Worm (Caenorhabditis elegans) whole organism, L3 larva: ENCODE measurements around the gene F59D12.5.

Experiments
- ZK546.5 ChIP-seq: sonication (generic microtip); optimal IDR thresholded peaks from 2 replicates; lab custom pipeline; 2017; ENCODE audit warnings: missing biosample characterization, missing genetic modification characterization
- elt-3 ChIP-seq, 3 experiments: fragments of 150-350 bp in 1 of 3; sonication (generic microtip) in 2 of 3; optimal IDR thresholded peaks; 2 replicates in 2 of 3; 4 replicates in 1 of 3; lab custom pipeline; 2014 to 2017; ENCODE audit warnings: missing biosample characterization in 3 of 3, missing genetic modification characterization in 3 of 3
- eor-1 ChIP-seq, 2 experiments: fragments of 150-350 bp; optimal IDR thresholded peaks; 2 replicates each; lab custom pipeline; 2014 to 2018; ENCODE audit warnings: missing biosample characterization in 2 of 2, missing genetic modification characterization in 2 of 2
- nhr-12 ChIP-seq: fragments of 150-350 bp; optimal IDR thresholded peaks from 2 replicates; lab custom pipeline; 2014; ENCODE audit warnings: missing biosample characterization, missing genetic modification characterization
- nhr-237 ChIP-seq: fragments of 150-350 bp; optimal IDR thresholded peaks from 2 replicates; lab custom pipeline; 2014; ENCODE audit warnings: missing biosample characterization, missing genetic modification characterization
- nhr-76 ChIP-seq: fragments of 150-350 bp; sonication (generic microtip); optimal IDR thresholded peaks from 5 replicates; lab custom pipeline; 2014; ENCODE audit warnings: missing biosample characterization, missing genetic modification characterization
- pha-4 ChIP-seq: fragments of 150-350 bp; optimal IDR thresholded peaks from 2 replicates; lab custom pipeline; 2014; ENCODE audit warnings: missing biosample characterization, missing genetic modification reagents, missing genetic modification characterization
- pqm-1 ChIP-seq: fragments of 150-350 bp; optimal IDR thresholded peaks from 2 replicates; lab custom pipeline; 2017; ENCODE audit warnings: missing biosample characterization, missing genetic modification characterization, inconsistent platforms
- skn-1 ChIP-seq: fragments of 150-350 bp; optimal IDR thresholded peaks from 2 replicates; lab custom pipeline; 2014; ENCODE audit warnings: missing biosample characterization, missing genetic modification characterization
- tbx-2 ChIP-seq: sonication (generic microtip); optimal IDR thresholded peaks from 2 replicates; lab custom pipeline; 2016; ENCODE audit warnings: mild to moderate bottlenecking, missing genetic modification characterization, missing compliant biosample characterization
- ztf-11 ChIP-seq: fragments of 150-350 bp; optimal IDR thresholded peaks from 2 replicates; lab custom pipeline; 2014; ENCODE audit warnings: missing biosample characterization, missing genetic modification characterization

- no peak for TF ChIP-seq pqm-1 (tag; lab: Kevin White, UChicago)
- TF ChIP-seq nhr-76 = no peak
- no peak for TF ChIP-seq eor-1 (tag; optimal IDR thresholded peaks at IDR 0.05; lab: Kevin White, UChicago)
- no peak for TF ChIP-seq nhr-12
- TF ChIP-seq tbx-2 = no peak
- TF ChIP-seq ztf-11 = no peak
- TF ChIP-seq elt-3 (tag; optimal IDR thresholded peaks at IDR 0.05; lab: Kevin White, UChicago) = no peak
- no peak for TF ChIP-seq ZK546.5 (tag; lab: Kevin White, UChicago)
- no peak for TF ChIP-seq nhr-237 (tag; lab: Kevin White, UChicago)
- no peak for TF ChIP-seq pha-4 (tag; lab: Kevin White, UChicago)
- TF ChIP-seq skn-1 (tag; lab: Kevin White, UChicago) = no peak
Observed at ce11 chrX:15633964-15634363, 13.2 kb downstream of the F59D12.5 start.
